Worm (Caenorhabditis elegans) whole organism, L4 larva: ENCODE results near the gene Y53G8AM.8.

Experiments
- F26F4.8 ChIP-seq: fragments of 200-800 bp; sonication (Bioruptor generic); conservative IDR thresholded peaks from 2 replicates; pipeline ENCODE4 v1.3.6; 2022; ENCODE audit warnings: missing genetic modification characterization, missing compliant biosample characterization
- aly-2 ChIP-seq: sonication (generic microtip); optimal IDR thresholded peaks from 2 replicates; lab custom pipeline; 2018; ENCODE audit warnings: missing biosample characterization, missing genetic modification characterization
- ceh-82 ChIP-seq: sonication (generic microtip); optimal IDR thresholded peaks from 2 replicates; lab custom pipeline; 2017; ENCODE audit warnings: missing biosample characterization, missing genetic modification characterization
- nhr-111 ChIP-seq: fragments of 200-800 bp; sonication (Bioruptor generic); optimal IDR thresholded peaks from 2 replicates; lab custom pipeline; 2018; ENCODE audit warnings: mild to moderate bottlenecking, missing genetic modification characterization, missing compliant biosample characterization
- nhr-77 ChIP-seq: fragments of 150-350 bp; optimal IDR thresholded peaks from 2 replicates; lab custom pipeline; 2014; ENCODE audit warnings: missing biosample characterization, missing genetic modification characterization
- pha-4 ChIP-seq, 2 experiments: fragments of 150-350 bp in 1 of 2; fragments of 200-800 bp in 1 of 2; sonication (Bioruptor generic) in 1 of 2; IDR thresholded peaks in 1 of 2; optimal IDR thresholded peaks in 1 of 2; 2 replicates each; pipeline versions ENCODE4 v1.3.6 to Lab custom; 2014 to 2022; ENCODE audit warnings: missing genetic modification characterization in 2 of 2, missing genetic modification reagents in 2 of 2, missing biosample characterization in 1 of 2, missing compliant biosample characterization in 1 of 2
- zfp-2 ChIP-seq: sonication (generic microtip); optimal IDR thresholded peaks from 2 replicates; lab custom pipeline; 2016; ENCODE audit warnings: mild to moderate bottlenecking, missing genetic modification characterization, missing compliant biosample characterization

ce11 chrIII:3321145-3321544, 42.6 kb upstream of the Y53G8AM.8 start, which contains the start of gene Y53G8AR.9:
- TF ChIP-seq pha-4 (GFP tag; IDR thresholded peaks at IDR 0.05; lab: Robert Waterston, UW) (no peak), pha-4 (tag; optimal IDR thresholded peaks at IDR 0.05; lab: Kevin White, UChicago) (no peak), ceh-82 (tag; lab: Kevin White, UChicago) (no peak), nhr-77 (tag; lab: Kevin White, UChicago) (no peak), aly-2 (no peak), F26F4.8 (no peak), zfp-2 (tag; lab: Kevin White, UChicago) (no peak), nhr-111 (GFP tag; lab: Kevin White, UChicago) (no peak)
